Worm (Caenorhabditis elegans) whole organism, L4/young adult: ENCODE results near the gene F26F4.9.
"Not testable (repeated sequence)": the region's sequence is repeated elsewhere in the genome, so short reads cannot be mapped to it uniquely, and the experiment has no call there.

Source experiments
- W03F9.2 ChIP-seq: fragments of 150-350 bp; optimal IDR thresholded peaks from 2 replicates; lab custom pipeline; 2014; ENCODE audit warnings: missing biosample characterization, missing genetic modification characterization
- dao-5 ChIP-seq: sonication (generic microtip); optimal IDR thresholded peaks from 2 replicates; lab custom pipeline; 2016; ENCODE audit warnings: missing genotype, missing genetic modification characterization, moderate library complexity, missing compliant biosample characterization
- him-1 ChIP-seq: sonication (generic microtip); optimal IDR thresholded peaks from 2 replicates; lab custom pipeline; 2016; ENCODE audit warnings: missing genotype, missing genetic modification reagents, missing genetic modification characterization, missing compliant biosample characterization

Gene F26F4.9

ce11 chrIII:4934896-4935628 lies 22.7 kb upstream of the F26F4.9 start, which contains the start of gene mrps-18C:
Gene mrps-18C, plus strand, starts transcription at chrIII:4935578.
- TF ChIP-seq dao-5 (tag; lab: Kevin White, UChicago) (no peak), W03F9.2 (tag; lab: Kevin White, UChicago) (no peak), him-1 (no peak)

- TF ChIP-seq him-1 (no peak), dao-5 (tag; lab: Kevin White, UChicago) (no peak), W03F9.2 (tag; lab: Kevin White, UChicago) (no peak)
Observed at ce11 chrIII:4932203-4932699, 19.9 kb upstream of the F26F4.9 start, which contains the start of the genes C26E6.12 and eri-9. Gene C26E6.12, minus strand, starts transcription at chrIII:4932253. Gene eri-9, plus strand, starts transcription at chrIII:4932450.

- TF ChIP-seq dao-5 (tag; lab: Kevin White, UChicago) (no peak), W03F9.2 (tag; lab: Kevin White, UChicago) (peak; percentile 79), him-1 (no peak)
Observed at ce11 chrIII:4930154-4930679, 17.9 kb upstream of the F26F4.9 start, which contains the start of gene set-2. Gene set-2, minus strand, starts transcription at chrIII:4930204.

DNA sequence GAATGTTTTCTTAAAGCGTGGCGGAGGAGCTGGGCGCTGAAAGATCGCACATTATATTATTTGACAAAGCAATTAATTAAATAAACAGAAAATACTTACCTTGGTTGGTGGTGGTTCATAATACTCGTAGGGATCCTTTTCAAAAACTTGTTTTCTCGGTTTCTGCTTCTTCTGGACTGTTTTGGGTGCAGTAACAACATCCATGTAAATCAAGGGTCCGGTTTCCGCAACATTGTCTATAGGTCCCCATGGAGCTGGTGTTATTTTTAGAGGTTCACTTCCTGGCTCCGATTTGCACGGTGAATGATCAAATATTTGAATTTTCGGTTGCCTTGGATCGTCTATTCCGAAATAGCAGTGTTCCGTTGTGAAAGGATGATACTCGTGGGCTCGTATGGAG lies 11.8 kb upstream of the F26F4.9 start:
- TF ChIP-seq W03F9.2 (tag; lab: Kevin White, UChicago): no peak

DNA sequence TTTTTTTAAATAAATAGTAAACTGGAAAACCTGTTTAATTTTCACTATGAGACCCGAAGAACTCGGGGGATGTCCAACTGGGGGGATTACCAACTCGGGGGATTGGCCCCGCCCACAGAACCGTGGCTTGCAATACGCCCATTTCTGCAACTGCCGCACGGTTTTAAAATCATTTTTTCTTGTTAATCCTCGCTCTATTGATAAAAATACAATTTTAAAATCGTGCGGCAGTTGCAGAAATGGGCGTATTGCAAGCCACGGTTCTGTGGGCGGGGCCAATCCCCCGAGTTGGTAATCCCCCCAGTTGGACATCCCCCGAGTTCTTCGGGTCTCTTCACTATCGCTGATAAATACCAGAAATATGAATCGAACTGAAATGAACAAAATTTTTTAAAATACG lies 9.7 kb upstream of the F26F4.9 start, which contains the start of gene mmab-1:
mmab-1 (minus strand) TSS at position 95 of the 400 bp plus-strand sequence.
- TF ChIP-seq W03F9.2 (tag; lab: Kevin White, UChicago); dao-5 (tag; lab: Kevin White, UChicago); him-1: not testable (repeated sequence)

DNA sequence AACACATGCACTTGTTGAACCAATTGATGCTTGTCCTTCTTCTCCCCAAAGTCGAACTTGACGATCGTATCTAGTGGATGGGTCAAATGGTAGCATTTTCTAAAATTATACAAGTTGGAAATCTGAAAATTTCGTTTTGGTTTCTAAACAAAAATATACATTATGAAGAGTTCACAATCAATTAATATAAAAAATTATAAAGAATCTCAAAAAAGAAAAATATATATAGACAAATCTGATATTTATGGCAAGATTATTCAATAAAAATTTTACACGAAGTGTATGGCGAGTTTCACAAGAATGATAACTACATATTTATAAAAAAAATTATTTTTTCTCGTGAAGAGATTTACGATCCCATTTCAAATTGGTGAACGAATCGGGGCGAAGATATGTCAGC lies 7.9 kb upstream of the F26F4.9 start, which contains the start of gene ula-1:
ula-1 (minus strand) TSS at position 101 of the 400 bp plus-strand sequence.
- TF ChIP-seq dao-5 (tag; lab: Kevin White, UChicago) (no peak), him-1 (no peak), W03F9.2 (tag; lab: Kevin White, UChicago) (no peak)

ce11 chrIII:4918906-4919305 lies 6.6 kb upstream of the F26F4.9 start:
- TF ChIP-seq W03F9.2 (tag; lab: Kevin White, UChicago) (no peak), him-1 (no peak), dao-5 (tag; lab: Kevin White, UChicago) (no peak)

DNA sequence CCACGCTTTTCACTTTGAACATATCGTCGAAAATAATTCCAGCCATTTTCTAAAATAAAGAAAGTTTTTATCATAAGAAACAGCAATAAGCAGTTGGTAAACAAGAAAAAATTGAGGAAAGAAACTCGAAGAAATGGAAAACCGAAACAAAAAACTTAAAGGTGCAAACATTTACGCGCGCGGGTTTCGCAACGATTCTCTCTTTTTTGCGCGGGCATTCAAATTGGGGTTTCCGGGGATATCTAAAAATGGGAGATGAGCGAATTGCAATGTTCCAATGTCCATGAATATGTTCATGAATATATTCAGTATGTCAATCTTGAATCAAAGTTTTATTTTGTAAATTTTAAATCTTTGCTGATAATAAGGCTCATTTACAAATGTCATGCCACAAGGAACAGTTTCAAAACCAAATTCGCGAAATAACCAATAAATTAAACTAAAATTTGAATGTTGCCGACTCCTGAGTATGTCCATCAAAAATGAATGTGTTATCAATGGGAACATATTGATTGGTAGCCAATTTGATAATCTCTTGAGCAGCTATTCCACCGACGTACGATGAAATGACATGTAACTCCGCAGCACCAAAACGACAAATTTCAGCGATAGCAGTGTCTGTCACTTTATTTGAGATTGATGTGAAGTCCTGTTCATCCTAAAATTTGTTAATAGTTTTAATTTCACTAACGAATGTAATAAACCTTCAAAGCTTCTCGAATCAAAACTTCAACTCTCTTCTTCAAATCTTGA lies 5.8 kb upstream of the F26F4.9 start, which contains the start of gene rpb-8:
rpb-8 (minus strand) TSS at position 49 of the 753 bp plus-strand sequence.
- TF ChIP-seq him-1: no peak
- peak; percentile 60 for TF ChIP-seq W03F9.2 (tag; lab: Kevin White, UChicago)
- no peak for TF ChIP-seq dao-5 (tag; lab: Kevin White, UChicago)

ce11 chrIII:4917077-4917476 lies 4.8 kb upstream of the F26F4.9 start, which contains the start of gene rars-1:
Gene rars-1, minus strand, starts transcription at chrIII:4917177.
- no peak for TF ChIP-seq dao-5 (tag; lab: Kevin White, UChicago)
- no peak for TF ChIP-seq him-1
- TF ChIP-seq W03F9.2 (tag; lab: Kevin White, UChicago): no peak

ce11 chrIII:4913736-4914135 lies 1.4 kb upstream of the F26F4.9 start:
- TF ChIP-seq W03F9.2 (tag; lab: Kevin White, UChicago) (no peak), him-1 (no peak), dao-5 (tag; lab: Kevin White, UChicago) (no peak)

- TF ChIP-seq W03F9.2 (tag; lab: Kevin White, UChicago) (no peak), him-1 (no peak), dao-5 (tag; lab: Kevin White, UChicago) (no peak)
Observed at ce11 chrIII:4910956-4911355, 1.4 kb downstream of the F26F4.9 start, which contains the start of gene F26F4.2. Gene F26F4.2, plus strand, starts transcription at chrIII:4911256.

DNA sequence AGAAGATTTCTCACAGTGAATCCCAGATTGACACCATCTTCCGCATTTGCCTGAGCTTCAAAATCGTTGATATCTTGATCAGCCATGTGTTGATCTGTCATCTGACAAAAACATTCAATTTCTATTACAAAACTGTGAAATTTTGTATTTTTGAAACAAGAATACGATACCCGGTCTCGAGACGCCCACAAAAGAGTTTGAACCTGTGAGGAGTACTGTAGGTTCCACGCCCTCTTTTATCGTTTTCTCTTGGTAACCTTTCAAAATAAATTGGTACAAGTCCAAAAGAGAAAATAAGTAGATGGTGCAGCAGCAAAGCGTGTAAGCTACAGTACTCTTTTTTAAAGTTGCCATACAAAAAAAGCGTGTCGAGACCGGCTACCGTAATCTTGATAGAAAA lies 2.4 kb downstream of the F26F4.9 start, which contains the start of gene F26F4.12:
F26F4.12 (minus strand) TSS at position 101 of the 400 bp plus-strand sequence.
- TF ChIP-seq W03F9.2 (tag; lab: Kevin White, UChicago) (no peak), him-1 (no peak), dao-5 (tag; lab: Kevin White, UChicago) (no peak)

- no peak for TF ChIP-seq dao-5 (tag; lab: Kevin White, UChicago)
- TF ChIP-seq W03F9.2 (tag; lab: Kevin White, UChicago): no peak
- no peak for TF ChIP-seq him-1
Observed at ce11 chrIII:4906896-4907295, 5.4 kb downstream of the F26F4.9 start, which contains the start of gene rom-1. Gene rom-1, plus strand, starts transcription at chrIII:4907196.
